Worm (Caenorhabditis elegans) whole organism, L4/young adult: ENCODE data around the gene T06C12.11.

Source experiments
- dao-5 ChIP-seq: sonication (generic microtip); optimal IDR thresholded peaks from 2 replicates; lab custom pipeline; 2016; ENCODE audit warnings: missing genotype, missing genetic modification characterization, moderate library complexity, missing compliant biosample characterization
- him-1 ChIP-seq: sonication (generic microtip); optimal IDR thresholded peaks from 2 replicates; lab custom pipeline; 2016; ENCODE audit warnings: missing genotype, missing genetic modification reagents, missing genetic modification characterization, missing compliant biosample characterization

ce11 chrV:15876308-15876707 is 16.5 kb upstream of the T06C12.11 start, which contains the start of gene nhr-102:
- TF ChIP-seq dao-5 (tag; lab: Kevin White, UChicago), result no peak
- TF ChIP-seq him-1 (tag; lab: Kevin White, UChicago), result no peak
